Fruit fly (Drosophila melanogaster) whole organism, embryonic: ENCODE measurements around the gene CG10730.

Experiments used
- Aef1 ChIP-seq: fragments of 200-800 bp; sonication (Bioruptor generic); IDR thresholded peaks from 3 replicates; pipeline ENCODE4 v1.3.6; 2022; ENCODE audit warnings: missing biosample characterization, missing genetic modification characterization
- Atf-2 ChIP-seq: fragments of 200-800 bp; sonication (Bioruptor generic); optimal IDR thresholded peaks from 2 replicates; lab custom pipeline; 2016; ENCODE audit warnings: missing biosample characterization, missing genetic modification characterization
- Atf3 ChIP-seq: fragments of 200-800 bp; sonication (Bioruptor generic); optimal IDR thresholded peaks from 3 replicates; lab custom pipeline; 2016; ENCODE audit warnings: missing biosample characterization, missing genetic modification characterization
- Blimp-1 ChIP-seq: fragments of 200-800 bp; sonication (Bioruptor generic); optimal IDR thresholded peaks from 3 replicates; lab custom pipeline; 2018; ENCODE audit warnings: missing biosample characterization, missing genetic modification characterization, mild to moderate bottlenecking, moderate library complexity, missing genetic modification reagents
- BtbVII ChIP-seq: fragments of 200-800 bp; sonication (Bioruptor generic); optimal IDR thresholded peaks from 3 replicates; lab custom pipeline; 2017; ENCODE audit warnings: missing biosample characterization, mild to moderate bottlenecking, missing genetic modification characterization
- CG10147 ChIP-seq: fragments of 200-800 bp; sonication (Bioruptor generic); optimal IDR thresholded peaks from 2 replicates; lab custom pipeline; 2019; ENCODE audit warnings: missing biosample characterization, mild to moderate bottlenecking, missing genetic modification characterization, moderate library complexity
- CG1024 ChIP-seq: fragments of 200-800 bp; sonication (Bioruptor generic); IDR thresholded peaks from 2 replicates; pipeline ENCODE4 v1.3.6; 2022; ENCODE audit warnings: missing biosample characterization, missing genetic modification characterization
- CG10462 ChIP-seq: fragments of 200-800 bp; sonication (Bioruptor generic); optimal IDR thresholded peaks from 2 replicates; lab custom pipeline; 2016; ENCODE audit warnings: missing biosample characterization, missing genetic modification characterization
- CG11696 ChIP-seq: fragments of 200-800 bp; sonication (Bioruptor generic); IDR thresholded peaks from 2 replicates; pipeline ENCODE4 v1.3.6; 2022; ENCODE audit warnings: missing biosample characterization, missing genetic modification characterization
- CG12104 ChIP-seq: fragments of 200-800 bp; sonication (Bioruptor generic); optimal IDR thresholded peaks from 3 replicates; lab custom pipeline; 2016; ENCODE audit warnings: missing biosample characterization, missing genetic modification characterization
- CG12219 ChIP-seq: fragments of 200-800 bp; sonication (Bioruptor generic); optimal IDR thresholded peaks from 3 replicates; lab custom pipeline; 2018; ENCODE audit warnings: missing biosample characterization, mild to moderate bottlenecking, missing genetic modification characterization
- CG13123 ChIP-seq: fragments of 200-800 bp; sonication (Bioruptor generic); optimal IDR thresholded peaks from 2 replicates; lab custom pipeline; 2016; ENCODE audit warnings: missing biosample characterization, missing genetic modification characterization
- CG17359 ChIP-seq: fragments of 200-800 bp; sonication (Bioruptor generic); optimal IDR thresholded peaks from 3 replicates; lab custom pipeline; 2018; ENCODE audit warnings: missing biosample characterization, mild to moderate bottlenecking, missing genetic modification characterization, moderate library complexity
- CG2202 ChIP-seq: fragments of 200-800 bp; sonication (Bioruptor generic); optimal IDR thresholded peaks from 2 replicates; lab custom pipeline; 2018; ENCODE audit warnings: missing biosample characterization, mild to moderate bottlenecking, missing genetic modification characterization
- CG31388 ChIP-seq: fragments of 200-800 bp; sonication (Bioruptor generic); optimal IDR thresholded peaks from 2 replicates; lab custom pipeline; 2016; ENCODE audit warnings: missing biosample characterization, missing genetic modification characterization
- CG3838 ChIP-seq: fragments of 200-800 bp; sonication (Bioruptor generic); optimal IDR thresholded peaks from 3 replicates; lab custom pipeline; 2016; ENCODE audit warnings: missing biosample characterization, missing genetic modification characterization
- CG6765 ChIP-seq: fragments of 200-800 bp; sonication (Bioruptor generic); optimal IDR thresholded peaks from 3 replicates; lab custom pipeline; 2017; ENCODE audit warnings: missing biosample characterization, mild to moderate bottlenecking, missing genetic modification characterization
- CG6813 ChIP-seq: fragments of 200-800 bp; sonication (Bioruptor generic); optimal IDR thresholded peaks from 2 replicates; lab custom pipeline; 2017; ENCODE audit warnings: missing biosample characterization, missing genetic modification characterization, mild to moderate bottlenecking, moderate library complexity, missing genetic modification reagents
- CG8281 ChIP-seq: fragments of 200-800 bp; sonication (Bioruptor generic); optimal IDR thresholded peaks from 2 replicates; lab custom pipeline; 2018; ENCODE audit warnings: missing biosample characterization, mild to moderate bottlenecking, missing genetic modification characterization, moderate library complexity
- CG9932 ChIP-seq: fragments of 200-800 bp; sonication (Bioruptor generic); IDR thresholded peaks from 2 replicates; pipeline ENCODE4 v1.3.6; 2022; ENCODE audit warnings: missing biosample characterization, missing genetic modification characterization
- Dad ChIP-seq: fragments of 200-800 bp; sonication (Bioruptor generic); optimal IDR thresholded peaks from 3 replicates; lab custom pipeline; 2016; ENCODE audit warnings: missing biosample characterization, missing genetic modification characterization
- Dfd ChIP-seq, 2 experiments: fragments of >200 bp; optimal IDR thresholded peaks; 2 replicates each; lab custom pipeline; 2017; ENCODE audit warnings: missing biosample characterization in 2 of 2, missing genetic modification characterization in 2 of 2
- Dip3 ChIP-seq: fragments of 200-800 bp; sonication (Bioruptor generic); optimal IDR thresholded peaks from 3 replicates; lab custom pipeline; 2016; ENCODE audit warnings: missing biosample characterization, missing genetic modification characterization
- E2f2 ChIP-seq: fragments of 200-800 bp; sonication (Bioruptor generic); IDR thresholded peaks from 2 replicates; pipeline ENCODE4 v1.3.6; 2022; ENCODE audit warnings: missing biosample characterization, missing genetic modification characterization
- Hmr ChIP-seq: fragments of 200-800 bp; sonication (Bioruptor generic); optimal IDR thresholded peaks from 3 replicates; lab custom pipeline; 2017; ENCODE audit warnings: mild to moderate bottlenecking, missing biosample characterization, missing genetic modification reagents, missing genetic modification characterization
- Lim3 ChIP-seq: fragments of 200-800 bp; sonication (Bioruptor generic); IDR thresholded peaks from 2 replicates; pipeline ENCODE4 v1.3.6; 2022; ENCODE audit warnings: missing biosample characterization, missing genetic modification characterization
- Ptx1 ChIP-seq: fragments of 200-800 bp; sonication (Bioruptor generic); IDR thresholded peaks from 2 replicates; pipeline ENCODE4 v1.3.6; 2022; ENCODE audit warnings: missing biosample characterization, missing genetic modification characterization
- Xbp1 ChIP-seq: fragments of 200-800 bp; sonication (Bioruptor generic); optimal IDR thresholded peaks from 3 replicates; lab custom pipeline; 2016; ENCODE audit warnings: missing biosample characterization, mild to moderate bottlenecking, missing genetic modification characterization
- ac ChIP-seq: fragments of 200-800 bp; sonication (Bioruptor generic); optimal IDR thresholded peaks from 3 replicates; lab custom pipeline; 2017; ENCODE audit warnings: missing biosample characterization, mild to moderate bottlenecking, missing genetic modification characterization
- az2 ChIP-seq: fragments of 200-800 bp; sonication (Bioruptor generic); optimal IDR thresholded peaks from 3 replicates; lab custom pipeline; 2016; ENCODE audit warnings: missing biosample characterization, missing genetic modification characterization
- bbx ChIP-seq: fragments of 200-800 bp; sonication (Bioruptor generic); IDR thresholded peaks from 2 replicates; pipeline ENCODE4 v1.3.6; 2022; ENCODE audit warnings: missing biosample characterization, missing genetic modification characterization; ENCODE audit not compliant: partially characterized antibody
- cas ChIP-seq: fragments of 200-800 bp; sonication (Bioruptor generic); IDR thresholded peaks from 2 replicates; pipeline ENCODE4 v1.3.6; 2022; ENCODE audit warnings: missing biosample characterization, missing genetic modification characterization
- chm ChIP-seq: fragments of 200-800 bp; sonication (Bioruptor generic); IDR thresholded peaks from 2 replicates; pipeline ENCODE4 v1.3.6; 2022; ENCODE audit warnings: missing biosample characterization, missing genetic modification characterization
- chn ChIP-seq: fragments of 200-800 bp; sonication (Bioruptor generic); optimal IDR thresholded peaks from 2 replicates; lab custom pipeline; 2016; ENCODE audit warnings: missing biosample characterization, missing genetic modification characterization
- da ChIP-seq: fragments of 200-800 bp; sonication (Bioruptor generic); optimal IDR thresholded peaks from 2 replicates; lab custom pipeline; 2016; ENCODE audit warnings: missing biosample characterization, missing genetic modification characterization
- dan ChIP-seq: fragments of 200-800 bp; sonication (Bioruptor generic); IDR thresholded peaks from 2 replicates; pipeline ENCODE4 v1.3.6; 2022; ENCODE audit warnings: missing biosample characterization, missing genetic modification characterization
- en ChIP-seq: fragments of 200-800 bp; sonication (Bioruptor generic); optimal IDR thresholded peaks from 2 replicates; lab custom pipeline; 2016; ENCODE audit warnings: missing biosample characterization, missing genetic modification characterization
- gce ChIP-seq: fragments of 200-800 bp; sonication (Bioruptor generic); IDR thresholded peaks from 3 replicates; pipeline ENCODE4 v1.3.6; 2022; ENCODE audit warnings: missing biosample characterization, missing genetic modification characterization
- gfzf ChIP-seq: fragments of 200-800 bp; sonication (Bioruptor generic); optimal IDR thresholded peaks from 2 replicates; lab custom pipeline; 2016; ENCODE audit warnings: missing biosample characterization, mild to moderate bottlenecking, missing genetic modification characterization, moderate library complexity
- grn ChIP-seq: fragments of 200-800 bp; sonication (Bioruptor generic); optimal IDR thresholded peaks from 3 replicates; lab custom pipeline; 2017; ENCODE audit warnings: missing biosample characterization, missing genetic modification characterization
- her ChIP-seq: fragments of 200-800 bp; sonication (Bioruptor generic); optimal IDR thresholded peaks from 2 replicates; lab custom pipeline; 2016; ENCODE audit warnings: missing biosample characterization, missing genetic modification characterization
- jing ChIP-seq: fragments of 200-800 bp; sonication (Bioruptor generic); optimal IDR thresholded peaks from 2 replicates; lab custom pipeline; 2018; ENCODE audit warnings: missing biosample characterization, mild to moderate bottlenecking, missing genetic modification characterization
- lbe ChIP-seq: fragments of 200-800 bp; sonication (Bioruptor generic); optimal IDR thresholded peaks from 2 replicates; lab custom pipeline; 2016; ENCODE audit warnings: missing biosample characterization, mild to moderate bottlenecking, missing genetic modification characterization
- lilli ChIP-seq: fragments of 200-800 bp; sonication (Bioruptor generic); optimal IDR thresholded peaks from 3 replicates; lab custom pipeline; 2016; ENCODE audit warnings: missing biosample characterization, missing genetic modification characterization
- mirr ChIP-seq: fragments of 200-800 bp; sonication (Bioruptor generic); optimal IDR thresholded peaks from 3 replicates; lab custom pipeline; 2018; ENCODE audit warnings: missing biosample characterization, mild to moderate bottlenecking, missing genetic modification characterization
- pros ChIP-seq: fragments of 200-800 bp; sonication (Bioruptor generic); optimal IDR thresholded peaks from 3 replicates; lab custom pipeline; 2019; ENCODE audit warnings: missing biosample characterization, mild to moderate bottlenecking, missing genetic modification characterization, moderate library complexity
- pum ChIP-seq: fragments of 200-800 bp; sonication (Bioruptor generic); optimal IDR thresholded peaks from 2 replicates; lab custom pipeline; 2016; ENCODE audit warnings: missing biosample characterization, missing genetic modification characterization
- sima ChIP-seq: fragments of 200-800 bp; sonication (Bioruptor generic); optimal IDR thresholded peaks from 2 replicates; lab custom pipeline; 2016; ENCODE audit warnings: missing biosample characterization, missing genetic modification characterization
- sna ChIP-seq: fragments of 200-800 bp; sonication (Bioruptor generic); IDR thresholded peaks from 2 replicates; pipeline ENCODE4 v1.3.6; 2022; ENCODE audit warnings: missing biosample characterization, missing genetic modification characterization; ENCODE audit not compliant: partially characterized antibody
- tin ChIP-seq: fragments of 200-800 bp; sonication (Bioruptor generic); optimal IDR thresholded peaks from 3 replicates; lab custom pipeline; 2016; ENCODE audit warnings: missing biosample characterization, missing genetic modification characterization
- unpg ChIP-seq: fragments of 200-800 bp; sonication (Bioruptor generic); optimal IDR thresholded peaks from 3 replicates; lab custom pipeline; 2018; ENCODE audit warnings: missing biosample characterization, mild to moderate bottlenecking, missing genetic modification characterization, moderate library complexity

The CG10730 gene

DNA sequence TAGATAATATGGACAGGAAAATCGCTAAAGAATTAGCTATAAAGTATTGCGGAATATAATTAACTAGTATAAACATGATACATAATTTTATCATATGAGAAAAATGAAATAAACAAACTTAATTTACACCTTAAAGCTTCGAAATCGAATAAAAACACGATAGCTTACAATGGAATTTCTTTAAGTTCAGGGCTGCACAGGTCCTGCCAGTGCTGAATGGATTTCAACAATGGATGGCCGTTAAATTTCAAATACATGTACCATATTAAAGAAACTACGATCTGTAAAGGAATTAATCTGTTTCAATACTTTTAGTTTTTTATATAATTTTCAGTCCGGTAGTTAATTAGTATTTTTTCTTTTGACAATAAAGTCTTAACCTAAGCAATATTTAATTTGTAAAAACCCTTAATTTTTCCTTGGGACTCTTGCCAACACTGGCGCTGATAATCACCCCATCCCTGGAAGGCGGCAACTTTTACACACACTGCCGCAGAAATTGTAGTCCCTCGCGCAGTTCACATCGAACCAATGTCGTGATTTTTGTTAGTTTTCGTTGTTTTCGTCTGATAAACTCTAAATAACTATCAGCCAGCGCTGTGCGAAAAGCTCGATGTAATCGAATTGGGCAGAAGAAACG, 10.9 kb downstream of the CG10730 start, which contains the start of the genes barr and lok (continued):
- no peak for TF ChIP-seq ac (GFP tag; lab: Kevin White, UChicago)
- TF ChIP-seq CG8281 (tag; lab: Kevin White, UChicago), result no peak
- no peak for TF ChIP-seq CG2202
- peak; percentile 64 for TF ChIP-seq CG9932 (GFP tag; lab: Robert Waterston, UW)
- no peak for TF ChIP-seq lbe (GFP tag; lab: Kevin White, UChicago)
- TF ChIP-seq E2f2, result peak; percentile 49
- no peak for TF ChIP-seq BtbVII (GFP tag; lab: Kevin White, UChicago)
- no peak for TF ChIP-seq mirr (GFP tag; lab: Kevin White, UChicago)
- peak; percentile 12 for TF ChIP-seq CG31388 (GFP tag; lab: Kevin White, UChicago)
- TF ChIP-seq sima, result no peak
- TF ChIP-seq CG1024 (GFP tag; lab: Robert Waterston, UW), result no peak
- peak; percentile 44 for TF ChIP-seq Atf3 (GFP tag; lab: Kevin White, UChicago)
- no peak for TF ChIP-seq CG11696 (GFP tag; lab: Robert Waterston, UW)
- no peak for TF ChIP-seq da (GFP tag; lab: Kevin White, UChicago)
- no peak for TF ChIP-seq Dad
- TF ChIP-seq dan, result no peak
- TF ChIP-seq cas, result no peak
- TF ChIP-seq Dfd (GFP tag; optimal IDR thresholded peaks at IDR 0.05; lab: Kevin White, UChicago), result peak in 1 of 2 experiments; percentile 86
- TF ChIP-seq en, result peak; percentile 9
- TF ChIP-seq gce (GFP tag; lab: Robert Waterston, UW), result no peak
- peak; percentile 59 for TF ChIP-seq az2 (GFP tag; lab: Kevin White, UChicago)
- peak; percentile 67 for TF ChIP-seq pum (GFP tag; lab: Kevin White, UChicago)
- peak; percentile 41 for TF ChIP-seq CG10462 (GFP tag; lab: Kevin White, UChicago)
- TF ChIP-seq her (GFP tag; lab: Kevin White, UChicago), result no peak
- TF ChIP-seq Aef1 (GFP tag; lab: Robert Waterston, UW), result peak; percentile 51
- no peak for TF ChIP-seq Blimp-1 (GFP tag; lab: Kevin White, UChicago)
- TF ChIP-seq CG17359 (tag; lab: Kevin White, UChicago), result no peak
- peak; percentile 62 for TF ChIP-seq Atf-2 (GFP tag; lab: Kevin White, UChicago)
- TF ChIP-seq Xbp1 (GFP tag; lab: Kevin White, UChicago), result peak; percentile 63
- no peak for TF ChIP-seq CG13123
- peak; percentile 46 for TF ChIP-seq chn (GFP tag; lab: Kevin White, UChicago)
- no peak for TF ChIP-seq CG6813 (GFP tag; lab: Kevin White, UChicago)
- TF ChIP-seq chm (GFP tag; lab: Robert Waterston, UW), result no peak
- peak; percentile 44 for TF ChIP-seq CG3838 (GFP tag; lab: Kevin White, UChicago)
- no peak for TF ChIP-seq jing (GFP tag; lab: Kevin White, UChicago)
- peak; percentile 53 for TF ChIP-seq tin (GFP tag; lab: Kevin White, UChicago)
- TF ChIP-seq pros (GFP tag; lab: Kevin White, UChicago), result no peak
- TF ChIP-seq CG10147, result peak; percentile 53
- peak; percentile 61; the same call in 1 of the 2 replicates for TF ChIP-seq Ptx1
- no peak for TF ChIP-seq CG6765 (GFP tag; lab: Kevin White, UChicago)
- peak; percentile 35 for TF ChIP-seq Hmr (GFP tag; lab: Kevin White, UChicago)
- TF ChIP-seq unpg (GFP tag; lab: Kevin White, UChicago), result no peak
- no peak for TF ChIP-seq bbx (GFP tag; lab: Robert Waterston, UW)
- peak; percentile 60 for TF ChIP-seq lilli (GFP tag; lab: Kevin White, UChicago)
- no peak for TF ChIP-seq Lim3 (GFP tag; lab: Robert Waterston, UW)
- TF ChIP-seq Dip3, result peak; percentile 20
- no peak for TF ChIP-seq sna (GFP tag; lab: Robert Waterston, UW)
- no peak for TF ChIP-seq grn (GFP tag; lab: Kevin White, UChicago)
- TF ChIP-seq CG12219 (GFP tag; lab: Kevin White, UChicago), result no peak
- TF ChIP-seq CG12104 (GFP tag; lab: Kevin White, UChicago), result peak; percentile 55
- peak; percentile 21 for TF ChIP-seq gfzf
